Worm (Caenorhabditis elegans): ENCODE measurements around the gene ogdh-2.

The ogdh-2 gene

DNA sequence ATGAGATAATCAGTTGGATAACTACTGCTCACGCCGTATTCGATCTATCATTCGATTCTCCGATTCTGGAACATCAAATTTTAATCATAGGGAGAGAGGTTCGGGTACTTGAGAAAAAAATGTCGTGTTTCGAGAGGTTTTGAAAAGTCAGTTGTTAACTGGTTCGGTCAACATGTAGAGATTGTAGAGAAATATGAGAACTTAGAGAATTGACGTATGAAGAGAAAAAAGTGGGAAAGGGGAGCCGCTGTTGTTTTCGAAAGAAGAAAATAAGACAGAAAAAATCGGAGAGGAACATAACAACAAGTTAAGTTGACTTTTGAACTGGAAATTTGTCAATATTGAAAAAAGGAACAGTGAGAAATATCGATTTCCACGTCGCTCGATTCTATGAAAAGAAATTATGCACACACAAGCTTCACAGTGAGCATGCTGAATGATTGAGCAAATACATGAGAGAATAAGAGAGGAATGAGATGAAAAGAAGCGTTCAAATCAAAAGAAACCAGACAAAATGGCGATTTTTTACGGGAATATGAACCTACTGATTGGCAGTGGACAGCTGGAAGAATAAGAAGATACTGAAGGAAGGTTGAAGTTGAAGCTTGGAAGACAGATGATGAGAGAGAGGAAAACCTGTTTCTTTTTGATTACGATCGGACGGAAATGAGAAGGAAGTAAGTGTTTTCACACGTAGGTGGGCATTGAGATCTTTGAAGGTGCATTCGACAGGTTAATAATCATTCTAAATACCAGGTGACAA lies 50.9 kb downstream of the ogdh-2 start, which contains the start of the genes T04H1.13, slfl-5 and rad-50:
TSS of gene T04H1.13 (minus strand) at position 51 of the 763 bp plus-strand sequence.
TSS of gene slfl-5 (minus strand) at position 65 of the 763 bp plus-strand sequence.
TSS of gene rad-50 (plus strand) at position 667 of the 763 bp plus-strand sequence.
- no peak for TF ChIP-seq ama-1 (optimal IDR thresholded peaks at IDR 0.05)
- TF ChIP-seq crh-2 (tag; optimal IDR thresholded peaks at IDR 0.05) = no peak
- no peak for TF ChIP-seq lin-11 (tag; optimal IDR thresholded peaks at IDR 0.05)
- TF ChIP-seq sma-9 (GFP tag; optimal IDR thresholded peaks at IDR 0.05) = peak; percentile 17
- TF ChIP-seq sma-9 (tag; optimal IDR thresholded peaks at IDR 0.05) = no peak
- no peak for TF ChIP-seq nhr-25 (tag; optimal IDR thresholded peaks at IDR 0.05)
- peak; percentile 33 for TF ChIP-seq F13H6.1 (tag; optimal IDR thresholded peaks at IDR 0.05)
- no peak for TF ChIP-seq snpc-4 (tag; optimal IDR thresholded peaks at IDR 0.05)
- no peak for TF ChIP-seq nhr-23 (tag; optimal IDR thresholded peaks at IDR 0.05)
- no peak for TF ChIP-seq zag-1 (tag; optimal IDR thresholded peaks at IDR 0.05)
- TF ChIP-seq sma-3 (GFP tag; optimal IDR thresholded peaks at IDR 0.05) = no peak
- TF ChIP-seq nhr-129 (tag; optimal IDR thresholded peaks at IDR 0.05) = peak; percentile 32
- TF ChIP-seq C34F6.9 (tag; optimal IDR thresholded peaks at IDR 0.05) = no peak
- TF ChIP-seq R02D3.7 (tag; optimal IDR thresholded peaks at IDR 0.05) = no peak
- TF ChIP-seq nhr-10 (tag; optimal IDR thresholded peaks at IDR 0.05) = no peak
- TF ChIP-seq mab-5 (tag; optimal IDR thresholded peaks at IDR 0.05) = no peak
- TF ChIP-seq unc-62 (GFP tag; optimal IDR thresholded peaks at IDR 0.05) = no peak
- TF ChIP-seq lin-13 (GFP tag; optimal IDR thresholded peaks at IDR 0.05) = no peak
- TF ChIP-seq ZK546.5 (tag; optimal IDR thresholded peaks at IDR 0.05) = no peak

DNA sequence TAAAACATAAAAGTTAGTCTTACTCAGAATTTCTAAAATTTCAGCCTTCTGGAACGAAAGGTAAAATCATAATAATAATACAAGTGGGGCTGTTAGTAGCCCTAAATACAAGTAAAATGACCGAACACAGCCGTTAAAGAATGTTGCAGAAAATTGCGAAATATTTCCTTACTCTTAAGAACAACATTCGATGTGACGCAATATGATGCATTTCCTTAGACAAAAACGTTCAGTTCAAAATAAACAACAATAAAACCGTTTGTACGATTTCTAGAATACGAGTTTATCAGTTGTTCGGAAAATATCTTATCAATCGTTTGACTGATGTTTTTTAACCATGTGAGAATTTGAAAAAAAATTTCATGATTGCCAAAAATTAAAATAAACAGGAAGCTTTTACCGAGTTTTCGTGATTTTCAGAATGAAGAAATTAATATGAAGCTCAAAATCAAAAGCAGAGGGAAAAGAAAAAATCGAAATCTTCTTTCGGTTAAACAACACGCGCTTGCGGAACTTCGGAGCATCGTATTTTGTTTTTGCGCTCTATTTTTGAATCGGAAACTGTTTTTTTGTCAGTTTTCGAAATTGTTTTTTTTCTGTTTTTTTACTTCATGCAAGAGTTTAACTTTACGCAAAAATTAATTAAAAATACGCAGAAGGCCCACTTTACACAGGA lies 51.6 kb downstream of the ogdh-2 start:
- TF ChIP-seq ztf-1 (GFP tag; conservative IDR thresholded peaks at IDR 0.05) = no peak
- no peak for TF ChIP-seq nhr-237 (tag; optimal IDR thresholded peaks at IDR 0.05)
- TF ChIP-seq nhr-77 (tag; optimal IDR thresholded peaks at IDR 0.05) = no peak
- no peak for TF ChIP-seq dmd-4 (tag; optimal IDR thresholded peaks at IDR 0.05)
- peak; percentile 48 for TF ChIP-seq nhr-129 (tag; optimal IDR thresholded peaks at IDR 0.05)
- TF ChIP-seq gmeb-1 (tag; optimal IDR thresholded peaks at IDR 0.05) = peak; percentile 13
- TF ChIP-seq sma-9 (GFP tag; optimal IDR thresholded peaks at IDR 0.05) = no peak
- TF ChIP-seq sma-9 (tag; optimal IDR thresholded peaks at IDR 0.05) = no peak
- peak; percentile 34 for TF ChIP-seq C34F6.9 (tag; optimal IDR thresholded peaks at IDR 0.05)
- TF ChIP-seq mab-5 (tag; optimal IDR thresholded peaks at IDR 0.05) = no peak
- TF ChIP-seq lin-39 (tag; optimal IDR thresholded peaks at IDR 0.05) = no peak
- TF ChIP-seq ztf-11 (tag; optimal IDR thresholded peaks at IDR 0.05) = no peak
- TF ChIP-seq elt-3 (tag; optimal IDR thresholded peaks at IDR 0.05) = no peak
- no peak for TF ChIP-seq egl-27 (tag; optimal IDR thresholded peaks at IDR 0.05)
- no peak for TF ChIP-seq nhr-25 (tag; optimal IDR thresholded peaks at IDR 0.05)
- no peak for TF ChIP-seq ceh-16 (tag; optimal IDR thresholded peaks at IDR 0.05)

DNA sequence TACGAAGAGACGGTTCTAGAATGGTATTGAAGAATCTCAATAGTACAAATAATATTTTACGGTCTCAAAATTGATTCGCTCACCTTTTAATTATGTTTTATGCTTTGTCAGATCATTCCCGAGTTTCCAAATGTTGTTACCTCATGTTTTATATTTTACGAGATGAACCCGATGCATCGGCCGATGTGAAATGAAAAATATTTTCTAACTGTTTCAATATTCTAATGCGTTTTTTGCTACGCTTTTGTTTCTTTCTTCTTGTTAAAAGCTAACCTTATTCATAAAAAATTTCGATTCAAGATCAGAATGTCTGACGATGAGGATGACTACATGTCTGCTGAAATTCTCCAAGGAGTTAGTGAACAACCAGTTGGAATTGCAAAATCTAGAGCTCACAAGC lies 56.7 kb downstream of the ogdh-2 start, which contains the start of gene T04H1.5:
TSS of gene T04H1.5 (plus strand) at position 301 of the 400 bp plus-strand sequence.
- TF ChIP-seq nhr-77 (tag; optimal IDR thresholded peaks at IDR 0.05) (no peak), peb-1 (tag; optimal IDR thresholded peaks at IDR 0.05) (no peak), blmp-1 (tag; optimal IDR thresholded peaks at IDR 0.05; ENCODE audit: insufficient read depth) (no peak), egl-27 (tag; optimal IDR thresholded peaks at IDR 0.05) (no peak), mab-5 (tag; optimal IDR thresholded peaks at IDR 0.05) (no peak), R02D3.7 (tag; optimal IDR thresholded peaks at IDR 0.05) (no peak)

DNA sequence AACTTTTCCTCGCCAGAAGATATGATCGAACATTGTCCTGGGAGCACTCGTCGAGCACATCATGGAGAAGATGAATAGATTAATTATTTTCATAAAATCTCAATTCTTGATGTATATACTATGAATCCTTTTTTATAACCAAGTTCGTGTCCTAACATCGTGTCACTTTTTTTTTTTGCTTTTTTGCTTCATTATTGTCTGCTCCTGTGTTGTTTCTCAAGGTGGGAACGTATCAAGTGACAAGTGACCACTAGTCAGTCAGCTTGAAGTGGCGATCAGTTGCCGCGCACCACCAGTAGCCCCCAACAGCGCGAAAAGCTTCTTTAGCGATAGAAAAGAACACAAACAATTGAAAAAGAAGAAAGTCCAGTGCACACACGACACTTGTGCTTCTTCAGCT lies 58.0 kb downstream of the ogdh-2 start, which contains the start of gene lrx-1:
TSS of gene lrx-1 (plus strand) at position 301 of the 400 bp plus-strand sequence.
- no peak for TF ChIP-seq Y55F3AM.14 (GFP tag; optimal IDR thresholded peaks at IDR 0.05)
- TF ChIP-seq C34F6.9 (tag; optimal IDR thresholded peaks at IDR 0.05) = no peak
- no peak for TF ChIP-seq mbf-1 (tag; optimal IDR thresholded peaks at IDR 0.05)
- TF ChIP-seq lin-39 (tag; optimal IDR thresholded peaks at IDR 0.05) = no peak
- TF ChIP-seq lsy-2 (tag; optimal IDR thresholded peaks at IDR 0.05) = no peak
- no peak for TF ChIP-seq dmd-4 (tag; optimal IDR thresholded peaks at IDR 0.05)
- TF ChIP-seq peb-1 (tag; optimal IDR thresholded peaks at IDR 0.05) = no peak
